Fruit fly (Drosophila melanogaster): ENCODE data around the gene FASN1.

DNA sequence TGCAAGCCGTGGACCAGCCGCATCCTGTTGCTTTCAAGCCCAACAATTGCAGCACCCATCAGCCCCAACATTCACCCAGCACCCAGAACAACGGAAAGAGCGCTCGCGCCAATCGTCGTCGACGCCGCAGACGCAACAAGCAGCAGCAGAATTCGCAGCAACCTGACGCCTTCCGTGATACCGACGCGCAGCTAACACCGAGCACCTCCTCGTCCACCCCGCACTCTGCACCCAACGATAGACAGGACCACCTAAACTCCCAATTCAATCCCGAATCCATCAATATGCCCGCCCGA lies 3.2 kb downstream of the FASN1 start:
- no peak for TF ChIP-seq EcR (GFP tag; optimal IDR thresholded peaks at IDR 0.05)
- no peak for TF ChIP-seq usp (GFP tag; optimal IDR thresholded peaks at IDR 0.05)
- TF ChIP-seq psq (optimal IDR thresholded peaks at IDR 0.05) = no peak
- TF ChIP-seq pan (optimal IDR thresholded peaks at IDR 0.05) = no peak
- TF ChIP-seq Dll (optimal IDR thresholded peaks at IDR 0.05) = no peak

All from whole organism.